Fruit fly (Drosophila melanogaster) whole organism, pupa: Measurements from ENCODE around the gene CG44437.
"Not testable (repeated sequence)": the region's sequence is repeated elsewhere in the genome, so short reads cannot be mapped to it uniquely, and the experiment has no call there.

Experiments
- CG10348 ChIP-seq: fragments of 200-800 bp; sonication (Bioruptor generic); IDR thresholded peaks from 2 replicates; pipeline ENCODE4 v1.3.6; 2022; ENCODE audit warnings: missing biosample characterization, missing genetic modification characterization
- CG12605 ChIP-seq: fragments of 200-800 bp; sonication (Bioruptor generic); IDR thresholded peaks from 2 replicates; pipeline ENCODE4 v1.3.6; 2022; ENCODE audit warnings: missing biosample characterization, missing genetic modification characterization
- CG13204 ChIP-seq: fragments of 200-800 bp; sonication (Bioruptor generic); optimal IDR thresholded peaks from 2 replicates; lab custom pipeline; 2018; ENCODE audit warnings: missing biosample characterization, mild to moderate bottlenecking, missing genetic modification characterization, moderate library complexity
- CG14655 ChIP-seq: fragments of 200-800 bp; sonication (Bioruptor generic); optimal IDR thresholded peaks from 3 replicates; lab custom pipeline; 2017; ENCODE audit warnings: mild to moderate bottlenecking, missing biosample characterization, missing genetic modification reagents, missing genetic modification characterization
- CG15710 ChIP-seq: fragments of 200-800 bp; sonication (Bioruptor generic); optimal IDR thresholded peaks from 2 replicates; lab custom pipeline; 2018; ENCODE audit warnings: missing biosample characterization, mild to moderate bottlenecking, missing genetic modification characterization, moderate library complexity
- CG17806 ChIP-seq: fragments of 200-800 bp; sonication (Bioruptor generic); optimal IDR thresholded peaks from 2 replicates; lab custom pipeline; 2018; ENCODE audit warnings: missing biosample characterization, mild to moderate bottlenecking, missing genetic modification characterization, moderate library complexity
- CG32121 ChIP-seq: fragments of 200-800 bp; sonication (Bioruptor generic); IDR thresholded peaks from 2 replicates; pipeline ENCODE4 v1.3.6; 2022; ENCODE audit warnings: missing biosample characterization, missing genetic modification characterization
- CG34367 ChIP-seq: fragments of 200-800 bp; sonication (Bioruptor generic); optimal IDR thresholded peaks from 2 replicates; lab custom pipeline; 2018; ENCODE audit warnings: missing biosample characterization, mild to moderate bottlenecking, missing genetic modification characterization
- CG4496 ChIP-seq: fragments of 200-800 bp; sonication (Bioruptor generic); IDR thresholded peaks from 3 replicates; pipeline ENCODE4 v1.3.6; 2022; ENCODE audit warnings: missing biosample characterization, missing genetic modification characterization
- CG8159 ChIP-seq: fragments of 200-800 bp; sonication (Bioruptor generic); optimal IDR thresholded peaks from 3 replicates; lab custom pipeline; 2018; ENCODE audit warnings: missing biosample characterization, mild to moderate bottlenecking, missing genetic modification characterization, moderate library complexity
- CG8301 ChIP-seq: fragments of 200-800 bp; sonication (Bioruptor generic); optimal IDR thresholded peaks from 2 replicates; lab custom pipeline; 2018; ENCODE audit warnings: missing biosample characterization, mild to moderate bottlenecking, missing genetic modification characterization
- CG9948 ChIP-seq: fragments of 200-800 bp; sonication (Bioruptor generic); optimal IDR thresholded peaks from 2 replicates; lab custom pipeline; 2018; ENCODE audit warnings: missing biosample characterization, mild to moderate bottlenecking, missing genetic modification characterization, moderate library complexity
- D1 ChIP-seq: fragments of 200-800 bp; sonication (Bioruptor generic); optimal IDR thresholded peaks from 2 replicates; lab custom pipeline; 2018; ENCODE audit warnings: missing biosample characterization, mild to moderate bottlenecking, missing genetic modification characterization, moderate library complexity
- EcR ChIP-seq: fragments of 200-800 bp; sonication (Bioruptor generic); optimal IDR thresholded peaks from 3 replicates; lab custom pipeline; 2019; ENCODE audit warnings: missing biosample characterization, missing genetic modification characterization, mild to moderate bottlenecking, moderate library complexity, missing genetic modification reagents
- Ets98B ChIP-seq: fragments of 200-800 bp; sonication (Bioruptor generic); IDR thresholded peaks from 2 replicates; pipeline ENCODE4 v1.3.6; 2022; ENCODE audit warnings: missing biosample characterization, missing genetic modification characterization
- Pif1A ChIP-seq: fragments of 200-800 bp; sonication (Bioruptor generic); optimal IDR thresholded peaks from 3 replicates; lab custom pipeline; 2016; ENCODE audit warnings: missing biosample characterization, missing genetic modification characterization
- Pif1B ChIP-seq: fragments of 200-800 bp; sonication (Bioruptor generic); optimal IDR thresholded peaks from 3 replicates; lab custom pipeline; 2016; ENCODE audit warnings: missing biosample characterization, missing genetic modification characterization
- Snoo ChIP-seq: fragments of 200-800 bp; sonication (Bioruptor generic); optimal IDR thresholded peaks from 3 replicates; lab custom pipeline; 2017; ENCODE audit warnings: missing biosample characterization, mild to moderate bottlenecking, missing genetic modification characterization, inconsistent platforms
- fd96Ca ChIP-seq: fragments of 200-800 bp; sonication (Bioruptor generic); IDR thresholded peaks from 3 replicates; pipeline ENCODE4 v1.3.6; 2022; ENCODE audit warnings: missing biosample characterization, missing genetic modification characterization
- gl ChIP-seq: fragments of 200-800 bp; sonication (Bioruptor generic); optimal IDR thresholded peaks from 2 replicates; lab custom pipeline; 2018; ENCODE audit warnings: missing biosample characterization, mild to moderate bottlenecking, missing genetic modification characterization
- rn ChIP-seq: fragments of 200-800 bp; sonication (Bioruptor generic); IDR thresholded peaks from 2 replicates; pipeline ENCODE4 v1.3.6; 2022; ENCODE audit warnings: missing biosample characterization, missing genetic modification characterization

CG44437 gene

dm6 chrX:13208075-13208474 is 6.0 kb upstream of the CG44437 start:
- TF ChIP-seq CG8159 (peak; percentile 55), CG15710 (tag; lab: Kevin White, UChicago) (peak; percentile 24), D1 (no peak), CG13204 (GFP tag; lab: Kevin White, UChicago) (no peak), CG12605 (GFP tag; lab: Robert Waterston, UW) (no peak), CG9948 (peak; percentile 26)

DNA sequence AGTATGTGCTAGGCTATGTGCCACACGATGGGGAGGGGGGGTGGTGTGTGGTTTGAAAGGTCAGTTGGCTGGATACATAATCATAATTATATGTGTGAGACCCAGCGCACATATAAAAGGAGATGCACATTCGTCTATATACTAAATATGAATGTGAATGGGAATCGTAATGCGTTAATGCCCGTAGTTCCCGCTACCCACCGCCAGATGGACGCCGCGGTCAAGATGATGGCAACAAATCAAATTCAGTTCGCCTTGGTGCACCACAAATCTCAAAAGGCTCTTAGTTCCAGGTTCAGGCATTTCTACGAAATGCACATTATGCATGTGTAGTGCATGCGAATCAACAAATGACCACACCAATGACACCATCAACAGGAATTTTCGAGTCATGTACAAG is 2.7 kb upstream of the CG44437 start:
- TF ChIP-seq gl (tag; lab: Kevin White, UChicago), result no peak
- no peak for TF ChIP-seq CG4496
- TF ChIP-seq D1, result no peak
- no peak for TF ChIP-seq Pif1B (GFP tag; lab: Kevin White, UChicago)
- TF ChIP-seq rn (GFP tag; lab: Robert Waterston, UW), result no peak
- TF ChIP-seq, all 21 proteins: peak for 0

dm6 chrX:13194249-13194648 is 7.8 kb downstream of the CG44437 start, which contains the start of gene Coq5:
Gene Coq5, minus strand, starts transcription at chrX:13194551.
- no peak for TF ChIP-seq CG14655 (GFP tag; lab: Kevin White, UChicago)
- TF ChIP-seq CG32121 (GFP tag; lab: Robert Waterston, UW), result no peak
- TF ChIP-seq gl (tag; lab: Kevin White, UChicago), result no peak
- TF ChIP-seq EcR (GFP tag; lab: Kevin White, UChicago), result no peak
- TF ChIP-seq CG4496, result no peak
- no peak for TF ChIP-seq Pif1B (GFP tag; lab: Kevin White, UChicago)
- TF ChIP-seq rn (GFP tag; lab: Robert Waterston, UW), result no peak
- no peak for TF ChIP-seq Snoo (tag; lab: Kevin White, UChicago)
- TF ChIP-seq CG15710 (tag; lab: Kevin White, UChicago), result no peak
- TF ChIP-seq CG17806 (tag; lab: Kevin White, UChicago), result no peak
- TF ChIP-seq CG8301 (tag; lab: Kevin White, UChicago), result no peak
- TF ChIP-seq CG8159, result no peak
- TF ChIP-seq fd96Ca, result no peak
- TF ChIP-seq Ets98B (GFP tag; lab: Robert Waterston, UW), result no peak
- no peak for TF ChIP-seq CG10348
- TF ChIP-seq CG13204 (GFP tag; lab: Kevin White, UChicago), result no peak
- TF ChIP-seq CG34367 (tag; lab: Kevin White, UChicago), result no peak
- TF ChIP-seq CG12605 (GFP tag; lab: Robert Waterston, UW), result no peak
- TF ChIP-seq D1, result no peak
- no peak for TF ChIP-seq Pif1A (GFP tag; lab: Kevin White, UChicago)

- no peak for TF ChIP-seq Pif1A (GFP tag; lab: Kevin White, UChicago)
- no peak for TF ChIP-seq CG8301 (tag; lab: Kevin White, UChicago)
- TF ChIP-seq CG13204 (GFP tag; lab: Kevin White, UChicago), result no peak
- TF ChIP-seq CG12605 (GFP tag; lab: Robert Waterston, UW), result no peak
- TF ChIP-seq EcR (GFP tag; lab: Kevin White, UChicago), result no peak
- TF ChIP-seq Snoo (tag; lab: Kevin White, UChicago), result no peak
- no peak for TF ChIP-seq CG14655 (GFP tag; lab: Kevin White, UChicago)
- no peak for TF ChIP-seq rn (GFP tag; lab: Robert Waterston, UW)
- no peak for TF ChIP-seq CG10348
- TF ChIP-seq Ets98B (GFP tag; lab: Robert Waterston, UW), result no peak
- TF ChIP-seq Pif1B (GFP tag; lab: Kevin White, UChicago), result no peak
- no peak for TF ChIP-seq CG17806 (tag; lab: Kevin White, UChicago)
- TF ChIP-seq CG8159, result no peak
- TF ChIP-seq CG32121 (GFP tag; lab: Robert Waterston, UW), result no peak
- no peak for TF ChIP-seq CG9948
- no peak for TF ChIP-seq gl (tag; lab: Kevin White, UChicago)
- no peak for TF ChIP-seq CG15710 (tag; lab: Kevin White, UChicago)
These were observed 9.8 kb downstream of the CG44437 start for dm6 chrX:13192239-13192638.

DNA sequence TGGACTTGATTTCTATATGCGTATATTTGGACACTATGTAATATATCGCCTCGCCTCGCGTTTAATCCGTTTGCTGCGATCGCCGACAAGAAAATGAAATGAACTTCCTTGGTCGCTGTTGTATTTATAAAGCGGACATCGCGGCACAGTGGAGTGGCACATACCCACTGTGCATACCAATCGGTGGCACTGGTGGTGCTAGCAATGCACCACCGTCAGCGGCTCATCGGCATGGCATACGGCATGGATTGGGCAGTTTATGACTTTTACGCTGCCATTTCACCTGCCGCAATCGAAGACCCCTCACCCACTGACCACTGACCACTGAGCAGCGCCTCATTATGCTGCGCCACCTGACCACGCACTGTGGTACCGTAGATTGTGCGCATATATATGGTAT is 10.3 kb downstream of the CG44437 start, which contains the start of gene CG12723:
TSS of gene CG12723 (minus strand) at position 101 of the 400 bp plus-strand sequence.
- TF ChIP-seq CG12605 (GFP tag; lab: Robert Waterston, UW) (no peak), CG17806 (tag; lab: Kevin White, UChicago) (no peak), EcR (GFP tag; lab: Kevin White, UChicago) (no peak)
- TF ChIP-seq, all 21 proteins: peak for 0

dm6 chrX:13189032-13189431 is 13.0 kb downstream of the CG44437 start, which contains the start of gene Lgr4:
Gene Lgr4, minus strand, starts transcription at chrX:13189164.
- no peak for TF ChIP-seq D1
- peak; percentile 67 for TF ChIP-seq CG12605 (GFP tag; lab: Robert Waterston, UW)
- TF ChIP-seq CG17806 (tag; lab: Kevin White, UChicago), result no peak
- TF ChIP-seq CG32121 (GFP tag; lab: Robert Waterston, UW), result peak; percentile 17; the same call in 1 of the 2 replicates
- TF ChIP-seq gl (tag; lab: Kevin White, UChicago), result no peak
- no peak for TF ChIP-seq CG8159
- no peak for TF ChIP-seq CG34367 (tag; lab: Kevin White, UChicago)
- no peak for TF ChIP-seq CG14655 (GFP tag; lab: Kevin White, UChicago)

DNA sequence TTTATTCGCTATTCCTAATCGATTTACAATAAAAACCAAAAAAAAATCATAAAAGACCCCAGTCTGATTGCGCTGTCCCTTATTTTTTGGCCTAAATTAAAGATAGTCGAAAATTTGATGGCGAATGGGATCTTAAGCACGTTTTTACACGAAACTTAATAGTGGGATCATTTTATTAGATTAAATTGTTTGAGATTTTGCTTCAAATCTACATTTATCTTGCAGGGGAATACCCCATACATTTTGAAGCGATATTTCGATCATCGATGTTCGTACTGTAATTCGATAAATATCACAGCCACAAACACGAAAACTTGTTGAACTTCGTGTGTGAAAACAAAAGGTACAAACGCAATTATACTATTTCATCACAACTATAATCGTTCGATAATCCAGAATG is 17.9 kb downstream of the CG44437 start, which contains the start of gene CG32641:
TSS of gene CG32641 (plus strand) at position 301 of the 400 bp plus-strand sequence.
- TF ChIP-seq gl (tag; lab: Kevin White, UChicago); CG8301 (tag; lab: Kevin White, UChicago); Ets98B (GFP tag; lab: Robert Waterston, UW): not testable (repeated sequence)
